Fruit fly (Drosophila melanogaster) whole organism, pupa: ENCODE data around the gene ATPsynC.

Experiments used
- CG10348 ChIP-seq: fragments of 200-800 bp; sonication (Bioruptor generic); IDR thresholded peaks from 2 replicates; pipeline ENCODE4 v1.3.6; 2022; ENCODE audit warnings: missing biosample characterization, missing genetic modification characterization
- CG12605 ChIP-seq: fragments of 200-800 bp; sonication (Bioruptor generic); IDR thresholded peaks from 2 replicates; pipeline ENCODE4 v1.3.6; 2022; ENCODE audit warnings: missing biosample characterization, missing genetic modification characterization
- CG13204 ChIP-seq: fragments of 200-800 bp; sonication (Bioruptor generic); optimal IDR thresholded peaks from 2 replicates; lab custom pipeline; 2018; ENCODE audit warnings: missing biosample characterization, mild to moderate bottlenecking, missing genetic modification characterization, moderate library complexity
- CG15710 ChIP-seq: fragments of 200-800 bp; sonication (Bioruptor generic); optimal IDR thresholded peaks from 2 replicates; lab custom pipeline; 2018; ENCODE audit warnings: missing biosample characterization, mild to moderate bottlenecking, missing genetic modification characterization, moderate library complexity
- CG32121 ChIP-seq: fragments of 200-800 bp; sonication (Bioruptor generic); IDR thresholded peaks from 2 replicates; pipeline ENCODE4 v1.3.6; 2022; ENCODE audit warnings: missing biosample characterization, missing genetic modification characterization
- CG34367 ChIP-seq: fragments of 200-800 bp; sonication (Bioruptor generic); optimal IDR thresholded peaks from 2 replicates; lab custom pipeline; 2018; ENCODE audit warnings: missing biosample characterization, mild to moderate bottlenecking, missing genetic modification characterization
- CG4496 ChIP-seq: fragments of 200-800 bp; sonication (Bioruptor generic); IDR thresholded peaks from 3 replicates; pipeline ENCODE4 v1.3.6; 2022; ENCODE audit warnings: missing biosample characterization, missing genetic modification characterization
- CG8159 ChIP-seq: fragments of 200-800 bp; sonication (Bioruptor generic); optimal IDR thresholded peaks from 3 replicates; lab custom pipeline; 2018; ENCODE audit warnings: missing biosample characterization, mild to moderate bottlenecking, missing genetic modification characterization, moderate library complexity
- CG8301 ChIP-seq: fragments of 200-800 bp; sonication (Bioruptor generic); optimal IDR thresholded peaks from 2 replicates; lab custom pipeline; 2018; ENCODE audit warnings: missing biosample characterization, mild to moderate bottlenecking, missing genetic modification characterization
- CG9948 ChIP-seq: fragments of 200-800 bp; sonication (Bioruptor generic); optimal IDR thresholded peaks from 2 replicates; lab custom pipeline; 2018; ENCODE audit warnings: missing biosample characterization, mild to moderate bottlenecking, missing genetic modification characterization, moderate library complexity
- D1 ChIP-seq: fragments of 200-800 bp; sonication (Bioruptor generic); optimal IDR thresholded peaks from 2 replicates; lab custom pipeline; 2018; ENCODE audit warnings: missing biosample characterization, mild to moderate bottlenecking, missing genetic modification characterization, moderate library complexity
- EcR ChIP-seq: fragments of 200-800 bp; sonication (Bioruptor generic); optimal IDR thresholded peaks from 3 replicates; lab custom pipeline; 2019; ENCODE audit warnings: missing biosample characterization, missing genetic modification characterization, mild to moderate bottlenecking, moderate library complexity, missing genetic modification reagents
- Ets98B ChIP-seq: fragments of 200-800 bp; sonication (Bioruptor generic); IDR thresholded peaks from 2 replicates; pipeline ENCODE4 v1.3.6; 2022; ENCODE audit warnings: missing biosample characterization, missing genetic modification characterization
- Pif1A ChIP-seq: fragments of 200-800 bp; sonication (Bioruptor generic); optimal IDR thresholded peaks from 3 replicates; lab custom pipeline; 2016; ENCODE audit warnings: missing biosample characterization, missing genetic modification characterization
- Pif1B ChIP-seq: fragments of 200-800 bp; sonication (Bioruptor generic); optimal IDR thresholded peaks from 3 replicates; lab custom pipeline; 2016; ENCODE audit warnings: missing biosample characterization, missing genetic modification characterization
- Snoo ChIP-seq: fragments of 200-800 bp; sonication (Bioruptor generic); optimal IDR thresholded peaks from 3 replicates; lab custom pipeline; 2017; ENCODE audit warnings: missing biosample characterization, mild to moderate bottlenecking, missing genetic modification characterization, inconsistent platforms
- fd96Ca ChIP-seq: fragments of 200-800 bp; sonication (Bioruptor generic); IDR thresholded peaks from 3 replicates; pipeline ENCODE4 v1.3.6; 2022; ENCODE audit warnings: missing biosample characterization, missing genetic modification characterization
- gl ChIP-seq: fragments of 200-800 bp; sonication (Bioruptor generic); optimal IDR thresholded peaks from 2 replicates; lab custom pipeline; 2018; ENCODE audit warnings: missing biosample characterization, mild to moderate bottlenecking, missing genetic modification characterization
- rn ChIP-seq: fragments of 200-800 bp; sonication (Bioruptor generic); IDR thresholded peaks from 2 replicates; pipeline ENCODE4 v1.3.6; 2022; ENCODE audit warnings: missing biosample characterization, missing genetic modification characterization

ATPsynC gene

DNA sequence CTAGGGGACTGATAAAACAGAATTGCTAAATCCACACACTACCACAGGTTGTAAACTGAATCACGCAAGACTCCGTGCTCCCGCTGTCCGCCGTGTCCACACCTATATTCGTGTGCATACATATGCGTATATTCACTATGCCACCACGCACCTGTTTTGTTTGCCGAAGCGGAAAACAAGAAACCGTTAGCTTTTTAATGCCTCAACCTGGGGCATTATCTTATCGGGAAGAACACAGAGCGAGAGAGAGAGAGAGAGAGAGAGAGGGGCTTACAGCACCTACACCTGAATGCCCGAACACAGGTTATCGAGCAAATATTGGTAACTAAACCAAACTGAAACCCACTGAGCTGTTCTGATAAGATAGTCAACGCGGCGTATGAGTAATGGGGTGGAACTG is 24.8 kb downstream of the ATPsynC start:
- no peak for TF ChIP-seq CG10348 (GFP tag; lab: Robert Waterston, UW)
- no peak for TF ChIP-seq CG15710 (tag; lab: Kevin White, UChicago)
- no peak for TF ChIP-seq Pif1A
- TF ChIP-seq CG8159 = no peak
- TF ChIP-seq CG34367 (tag; lab: Kevin White, UChicago) = no peak
- no peak for TF ChIP-seq CG8301 (tag; lab: Kevin White, UChicago)
- TF ChIP-seq gl (tag; lab: Kevin White, UChicago) = no peak
- TF ChIP-seq, all 21 proteins: peak for 0

DNA sequence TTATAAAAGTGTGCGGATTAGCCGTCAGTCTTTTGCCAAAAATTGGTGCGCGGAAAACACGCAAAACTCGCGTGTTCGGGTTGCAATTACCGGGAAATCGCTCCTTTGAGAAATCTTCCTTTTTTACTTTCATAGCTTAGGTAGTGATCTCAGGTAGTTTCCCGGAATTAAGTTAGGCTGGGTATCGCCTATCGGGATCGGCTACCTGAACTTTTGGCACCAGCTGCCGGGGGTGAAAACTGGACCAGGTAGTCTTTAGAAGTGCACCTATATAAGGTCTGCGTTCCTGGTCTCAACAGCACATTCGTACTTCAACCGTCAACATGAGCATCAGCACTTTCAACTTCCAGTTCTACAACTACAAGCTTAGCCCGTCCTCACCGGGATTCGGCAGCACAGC is 26.4 kb downstream of the ATPsynC start, which contains the start of gene bnk:
Gene bnk (plus strand): TSS at position 301 of the 400 bp plus-strand sequence.
- no peak for TF ChIP-seq CG13204
- TF ChIP-seq CG8301 (tag; lab: Kevin White, UChicago) = no peak
- no peak for TF ChIP-seq Snoo (tag; lab: Kevin White, UChicago)
- TF ChIP-seq CG4496 = no peak
- no peak for TF ChIP-seq Pif1B (GFP tag; lab: Kevin White, UChicago)
- TF ChIP-seq gl (tag; lab: Kevin White, UChicago) = no peak
- no peak for TF ChIP-seq fd96Ca (GFP tag; lab: Robert Waterston, UW)
- no peak for TF ChIP-seq Pif1A
- no peak for TF ChIP-seq D1
- TF ChIP-seq Ets98B = no peak
- TF ChIP-seq CG9948 (tag; lab: Kevin White, UChicago) = no peak
- TF ChIP-seq rn (GFP tag; lab: Robert Waterston, UW) = no peak
- TF ChIP-seq CG10348 (GFP tag; lab: Robert Waterston, UW) = no peak
- no peak for TF ChIP-seq EcR
- no peak for TF ChIP-seq CG8159
- TF ChIP-seq CG32121 = no peak
- TF ChIP-seq CG12605 (GFP tag; lab: Robert Waterston, UW) = no peak

DNA sequence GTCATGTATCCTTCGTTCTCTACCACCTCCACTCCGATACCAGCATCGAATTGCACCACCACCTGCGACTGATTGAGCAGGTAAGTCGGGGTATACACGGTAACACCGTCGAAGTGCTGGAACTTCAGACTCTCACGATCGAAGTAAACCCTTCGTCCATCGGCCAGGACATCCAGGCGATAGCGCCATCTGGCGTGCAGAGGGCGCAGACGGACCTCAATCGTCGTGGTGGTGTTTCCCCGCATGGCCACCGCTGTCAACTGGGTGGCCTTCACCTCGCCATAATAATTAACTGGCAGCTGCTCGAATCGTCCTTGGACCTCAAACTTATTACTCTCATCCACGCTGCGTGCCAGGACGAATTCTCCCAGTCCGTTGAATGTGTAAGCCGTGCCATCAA is 37.6 kb downstream of the ATPsynC start:
- no peak for TF ChIP-seq CG10348 (GFP tag; lab: Robert Waterston, UW)
- TF ChIP-seq CG8301 (tag; lab: Kevin White, UChicago) = no peak
- TF ChIP-seq CG12605 (GFP tag; lab: Robert Waterston, UW) = no peak
- TF ChIP-seq Pif1B (GFP tag; lab: Kevin White, UChicago) = no peak
- TF ChIP-seq CG13204 = no peak
- no peak for TF ChIP-seq D1
- TF ChIP-seq CG32121 = no peak
- no peak for TF ChIP-seq fd96Ca (GFP tag; lab: Robert Waterston, UW)
- no peak for TF ChIP-seq Snoo (tag; lab: Kevin White, UChicago)
- no peak for TF ChIP-seq EcR
- TF ChIP-seq gl (tag; lab: Kevin White, UChicago) = no peak

DNA sequence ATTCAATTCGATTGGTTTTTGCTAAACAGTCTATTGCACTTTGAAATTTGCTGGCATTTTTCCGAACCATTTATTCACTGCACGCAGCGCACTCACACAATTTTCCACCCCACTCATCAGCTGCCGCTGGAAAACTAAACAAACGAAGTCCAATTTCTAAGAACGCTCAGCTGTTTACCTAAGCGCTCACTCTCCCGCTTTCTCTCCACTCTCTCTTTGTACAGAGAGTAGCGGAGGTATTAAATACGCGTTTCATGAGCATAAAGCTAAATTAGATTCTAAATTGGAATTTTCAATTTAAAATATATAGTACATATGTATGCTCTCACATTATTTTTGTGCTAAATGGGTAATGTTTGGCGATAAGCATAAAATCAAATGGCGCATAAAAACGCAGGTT is 50.5 kb downstream of the ATPsynC start, which contains the start of gene stops:
Gene stops (minus strand): TSS at position 139 of the 400 bp plus-strand sequence.
- TF ChIP-seq Ets98B (peak; percentile 25; the same call in 1 of the 2 replicates), Pif1B (GFP tag; lab: Kevin White, UChicago) (no peak)

DNA sequence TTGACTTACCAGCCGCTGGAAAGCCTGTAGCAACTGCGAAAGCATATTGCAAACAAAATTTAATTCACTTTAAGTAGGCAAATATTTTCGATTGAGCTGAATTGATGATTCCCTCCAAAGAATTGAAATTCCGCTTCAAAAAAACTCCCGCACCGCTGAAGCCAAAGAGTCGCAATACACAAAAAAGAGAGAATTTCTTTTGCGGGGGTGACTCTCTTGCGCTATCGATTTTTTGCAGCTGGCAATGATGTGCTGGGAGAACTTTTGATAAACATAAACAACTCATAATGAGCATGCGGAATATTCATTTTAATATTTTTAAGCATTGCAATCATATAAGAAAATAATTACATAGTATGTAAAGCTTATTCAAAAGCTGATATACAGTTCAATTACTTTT is 51.0 kb downstream of the ATPsynC start:
- TF ChIP-seq CG34367 (tag; lab: Kevin White, UChicago) = no peak
